Fruit fly (Drosophila melanogaster) whole organism, prepupa: ENCODE results near the gene Fbw5.

ENCODE experiments used
- Blimp-1 ChIP-seq: fragments of 200-800 bp; sonication (Bioruptor generic); optimal IDR thresholded peaks from 3 replicates; lab custom pipeline; 2017; ENCODE audit warnings: missing biosample characterization, missing genetic modification characterization, mild to moderate bottlenecking, moderate library complexity, missing genetic modification reagents
- CG10631 ChIP-seq: fragments of 200-800 bp; sonication (Bioruptor generic); optimal IDR thresholded peaks from 2 replicates; lab custom pipeline; 2016; ENCODE audit warnings: missing biosample characterization, missing genetic modification characterization
- CG11294 ChIP-seq: fragments of 200-800 bp; sonication (Bioruptor generic); IDR thresholded peaks from 2 replicates; pipeline ENCODE4 v1.3.6; 2022; ENCODE audit warnings: missing biosample characterization, missing genetic modification characterization
- CG11762 ChIP-seq: fragments of 200-800 bp; sonication (Bioruptor generic); optimal IDR thresholded peaks from 3 replicates; lab custom pipeline; 2016; ENCODE audit warnings: missing biosample characterization, missing genetic modification characterization; ENCODE audit not compliant: insufficient read depth
- CG11902 ChIP-seq: fragments of 200-800 bp; sonication (Bioruptor generic); optimal IDR thresholded peaks from 3 replicates; lab custom pipeline; 2016; ENCODE audit warnings: missing biosample characterization, missing genetic modification characterization
- CG15336 ChIP-seq: fragments of 200-800 bp; sonication (Bioruptor generic); IDR thresholded peaks from 2 replicates; pipeline ENCODE4 v1.3.6; 2022; ENCODE audit warnings: missing biosample characterization, missing genetic modification characterization
- CG16779 ChIP-seq: fragments of 200-800 bp; sonication (Bioruptor generic); optimal IDR thresholded peaks from 3 replicates; lab custom pipeline; 2017; ENCODE audit warnings: missing biosample characterization, mild to moderate bottlenecking, missing genetic modification characterization
- CG3032 ChIP-seq: fragments of 200-800 bp; optimal IDR thresholded peaks from 2 replicates; lab custom pipeline; 2019; ENCODE audit warnings: missing biosample characterization, mild to moderate bottlenecking, missing genetic modification characterization, moderate library complexity
- CG31627 ChIP-seq: fragments of 200-800 bp; sonication (Bioruptor generic); optimal IDR thresholded peaks from 3 replicates; lab custom pipeline; 2016; ENCODE audit warnings: missing biosample characterization, missing genetic modification characterization
- CG32006 ChIP-seq: fragments of 200-800 bp; sonication (Bioruptor generic); optimal IDR thresholded peaks from 3 replicates; lab custom pipeline; 2017; ENCODE audit warnings: missing biosample characterization, mild to moderate bottlenecking, missing genetic modification characterization
- CG34406 ChIP-seq: fragments of 200-800 bp; sonication (Bioruptor generic); optimal IDR thresholded peaks from 3 replicates; lab custom pipeline; 2016; ENCODE audit warnings: missing biosample characterization, missing genetic modification characterization
- CG4318 ChIP-seq: fragments of 200-800 bp; sonication (Bioruptor generic); optimal IDR thresholded peaks from 3 replicates; lab custom pipeline; 2017; ENCODE audit warnings: missing biosample characterization, mild to moderate bottlenecking, missing genetic modification characterization
- CG6163 ChIP-seq: fragments of 200-800 bp; sonication (Bioruptor generic); IDR thresholded peaks from 3 replicates; pipeline ENCODE4 v1.3.6; 2022; ENCODE audit warnings: missing biosample characterization, missing genetic modification characterization
- CG6276 ChIP-seq: fragments of 200-800 bp; sonication (Bioruptor generic); optimal IDR thresholded peaks from 2 replicates; lab custom pipeline; 2017; ENCODE audit warnings: missing biosample characterization, mild to moderate bottlenecking, missing genetic modification characterization
- CG6792 ChIP-seq: fragments of 200-800 bp; sonication (Bioruptor generic); optimal IDR thresholded peaks from 3 replicates; lab custom pipeline; 2016; ENCODE audit warnings: missing biosample characterization, missing genetic modification characterization
- CG6808 ChIP-seq: fragments of 200-800 bp; sonication (Bioruptor generic); optimal IDR thresholded peaks from 3 replicates; lab custom pipeline; 2017; ENCODE audit warnings: missing biosample characterization, missing genetic modification characterization, mild to moderate bottlenecking, moderate library complexity, missing genetic modification reagents
- CG6854 ChIP-seq: fragments of 200-800 bp; sonication (Bioruptor generic); optimal IDR thresholded peaks from 2 replicates; lab custom pipeline; 2017; ENCODE audit warnings: missing biosample characterization, mild to moderate bottlenecking, missing genetic modification characterization
- CG7368 ChIP-seq: fragments of 200-800 bp; sonication (Bioruptor generic); optimal IDR thresholded peaks from 3 replicates; lab custom pipeline; 2016; ENCODE audit warnings: missing biosample characterization, missing genetic modification characterization
- CG8319 ChIP-seq: fragments of 200-800 bp; sonication (Bioruptor generic); optimal IDR thresholded peaks from 3 replicates; lab custom pipeline; 2016; ENCODE audit warnings: missing biosample characterization, missing genetic modification characterization
- CG8632 ChIP-seq: fragments of 200-800 bp; sonication (Bioruptor generic); optimal IDR thresholded peaks from 3 replicates; lab custom pipeline; 2016; ENCODE audit warnings: missing biosample characterization, missing genetic modification characterization
- Eip75B ChIP-seq: fragments of 200-800 bp; sonication (Bioruptor generic); optimal IDR thresholded peaks from 3 replicates; lab custom pipeline; 2016; ENCODE audit warnings: missing biosample characterization, missing genetic modification characterization
- Eip78C ChIP-seq: fragments of 200-800 bp; sonication (Bioruptor generic); peaks from one replicate; lab custom pipeline; 2016; ENCODE audit warnings: missing biosample characterization, missing genetic modification characterization
- Eip93F ChIP-seq: fragments of 200-800 bp; sonication (Bioruptor generic); optimal IDR thresholded peaks from 2 replicates; lab custom pipeline; 2016; ENCODE audit warnings: missing biosample characterization, mild to moderate bottlenecking, missing genetic modification characterization
- Ets21C ChIP-seq: fragments of 200-800 bp; sonication (Bioruptor generic); optimal IDR thresholded peaks from 3 replicates; lab custom pipeline; 2016; ENCODE audit warnings: missing biosample characterization, missing genetic modification characterization
- Ets96B ChIP-seq: fragments of 200-800 bp; optimal IDR thresholded peaks from 2 replicates; lab custom pipeline; 2019; ENCODE audit warnings: missing biosample characterization, mild to moderate bottlenecking, missing genetic modification characterization, moderate library complexity
- Gug ChIP-seq: fragments of 200-800 bp; sonication (Bioruptor generic); IDR thresholded peaks from 2 replicates; pipeline ENCODE4 v1.3.6; 2022; ENCODE audit warnings: missing biosample characterization, missing genetic modification characterization
- Hr38 ChIP-seq: sonication (Bioruptor generic); optimal IDR thresholded peaks from 2 replicates; lab custom pipeline; 2016; ENCODE audit warnings: missing biosample characterization, missing genetic modification characterization
- Hr39 ChIP-seq: fragments of 200-800 bp; sonication (Bioruptor generic); optimal IDR thresholded peaks from 2 replicates; lab custom pipeline; 2016; ENCODE audit warnings: missing biosample characterization, missing genetic modification characterization
- OdsH ChIP-seq: fragments of 200-800 bp; sonication (Bioruptor generic); optimal IDR thresholded peaks from 3 replicates; lab custom pipeline; 2016; ENCODE audit warnings: missing biosample characterization, missing genetic modification characterization
- Smox ChIP-seq: fragments of 200-800 bp; sonication (Bioruptor generic); optimal IDR thresholded peaks from 3 replicates; lab custom pipeline; 2016; ENCODE audit warnings: missing biosample characterization, missing genetic modification characterization
- Sox102F ChIP-seq: fragments of 200-800 bp; sonication (Bioruptor generic); optimal IDR thresholded peaks from 2 replicates; lab custom pipeline; 2016; ENCODE audit warnings: missing biosample characterization, mild to moderate bottlenecking, missing genetic modification characterization
- Sox15 ChIP-seq: fragments of 200-800 bp; sonication (Bioruptor generic); optimal IDR thresholded peaks from 3 replicates; lab custom pipeline; 2016; ENCODE audit warnings: missing biosample characterization, missing genetic modification characterization
- acj6 ChIP-seq: fragments of 200-800 bp; sonication (Bioruptor generic); optimal IDR thresholded peaks from 3 replicates; lab custom pipeline; 2016; ENCODE audit warnings: missing biosample characterization, missing genetic modification characterization
- dsx ChIP-seq: fragments of 200-800 bp; optimal IDR thresholded peaks from 3 replicates; lab custom pipeline; 2019; ENCODE audit warnings: missing biosample characterization, mild to moderate bottlenecking, missing genetic modification characterization, moderate library complexity; ENCODE audit not compliant: poor library complexity, severe bottlenecking
- eg ChIP-seq: fragments of 200-800 bp; sonication (Bioruptor generic); IDR thresholded peaks from 3 replicates; pipeline ENCODE4 v1.3.6; 2022; ENCODE audit warnings: missing biosample characterization, missing genetic modification characterization
- esn ChIP-seq: fragments of 200-800 bp; sonication (Bioruptor generic); optimal IDR thresholded peaks from 2 replicates; lab custom pipeline; 2016; ENCODE audit warnings: missing biosample characterization, mild to moderate bottlenecking, missing genetic modification characterization, moderate library complexity
- fd59A ChIP-seq: fragments of 200-800 bp; sonication (Bioruptor generic); optimal IDR thresholded peaks from 2 replicates; lab custom pipeline; 2017; ENCODE audit warnings: missing biosample characterization, mild to moderate bottlenecking, missing genetic modification characterization, missing genetic modification reagents
- fd85E ChIP-seq: fragments of 200-800 bp; sonication (Bioruptor generic); optimal IDR thresholded peaks from 3 replicates; lab custom pipeline; 2016; ENCODE audit warnings: missing biosample characterization, missing genetic modification characterization
- lz ChIP-seq: fragments of 200-800 bp; sonication (Bioruptor generic); optimal IDR thresholded peaks from 3 replicates; lab custom pipeline; 2016; ENCODE audit warnings: missing biosample characterization, missing genetic modification characterization
- net ChIP-seq: fragments of 200-800 bp; sonication (Bioruptor generic); optimal IDR thresholded peaks from 3 replicates; lab custom pipeline; 2016; ENCODE audit warnings: missing biosample characterization, missing genetic modification characterization
- spab ChIP-seq: fragments of 200-800 bp; sonication (Bioruptor generic); optimal IDR thresholded peaks from 2 replicates; lab custom pipeline; 2017; ENCODE audit warnings: missing biosample characterization, mild to moderate bottlenecking, missing genetic modification characterization, missing genetic modification reagents
- svp ChIP-seq: fragments of 200-800 bp; sonication (Bioruptor generic); peaks from one replicate; lab custom pipeline; 2016; ENCODE audit warnings: missing biosample characterization, missing genetic modification characterization
- vri ChIP-seq: fragments of 200-800 bp; sonication (Bioruptor generic); optimal IDR thresholded peaks from 3 replicates; lab custom pipeline; 2016; ENCODE audit warnings: missing biosample characterization, mild to moderate bottlenecking, missing genetic modification characterization

The Fbw5 gene

DNA sequence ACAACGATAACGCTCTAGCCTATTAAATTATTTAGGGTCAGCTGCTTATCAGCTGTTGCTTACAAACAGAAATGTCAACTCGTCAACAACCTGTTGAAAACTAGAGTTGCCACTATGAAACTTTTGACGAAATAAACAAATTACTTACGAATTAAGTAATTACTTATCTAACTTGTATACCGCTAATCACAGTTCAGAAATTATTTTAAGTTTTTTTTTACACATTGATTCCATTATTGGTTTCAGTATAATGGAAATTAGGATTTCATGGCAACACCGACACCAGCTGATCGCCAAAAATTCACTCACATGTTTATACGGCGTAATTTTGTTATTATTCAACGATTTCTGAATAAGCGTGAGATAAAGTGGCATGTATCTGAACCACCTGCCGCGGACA is 27.9 kb downstream of the Fbw5 start, which contains the start of the genes CG9117 and CG31643 (continued):
- no peak for TF ChIP-seq Hr38 (GFP tag; lab: Kevin White, UChicago)
- no peak for TF ChIP-seq Smox (GFP tag; lab: Kevin White, UChicago)
- TF ChIP-seq CG15336 (GFP tag; lab: Robert Waterston, UW), result peak; percentile 62
- TF ChIP-seq Blimp-1, result no peak
- TF ChIP-seq CG7368, result no peak
- TF ChIP-seq net (GFP tag; lab: Kevin White, UChicago), result peak; percentile 40
- no peak for TF ChIP-seq vri (GFP tag; lab: Kevin White, UChicago)
- TF ChIP-seq lz (GFP tag; lab: Kevin White, UChicago), result peak; percentile 65
- no peak for TF ChIP-seq CG32006 (GFP tag; lab: Kevin White, UChicago)
- peak; percentile 79 for TF ChIP-seq esn (GFP tag; lab: Kevin White, UChicago)
- TF ChIP-seq svp (GFP tag; lab: Kevin White, UChicago), result peak; percentile 95
- no peak for TF ChIP-seq OdsH (GFP tag; lab: Kevin White, UChicago)
- peak; percentile 18 for TF ChIP-seq CG11762 (GFP tag; lab: Kevin White, UChicago)
- peak; percentile 55 for TF ChIP-seq CG34406 (GFP tag; lab: Kevin White, UChicago)
- peak; percentile 46 for TF ChIP-seq CG3032 (tag; lab: Kevin White, UChicago)
- no peak for TF ChIP-seq CG16779 (tag; lab: Kevin White, UChicago)
- peak; percentile 26 for TF ChIP-seq Sox15 (GFP tag; lab: Kevin White, UChicago)
- no peak for TF ChIP-seq CG11294 (GFP tag; lab: Robert Waterston, UW)
- TF ChIP-seq CG6163 (GFP tag; lab: Robert Waterston, UW), result no peak
- peak; percentile 73 for TF ChIP-seq CG31627 (GFP tag; lab: Kevin White, UChicago)
- TF ChIP-seq CG4318 (GFP tag; lab: Kevin White, UChicago), result no peak
- peak; percentile 51 for TF ChIP-seq CG6792 (GFP tag; lab: Kevin White, UChicago)
- TF ChIP-seq Ets21C (GFP tag; lab: Kevin White, UChicago), result no peak

DNA sequence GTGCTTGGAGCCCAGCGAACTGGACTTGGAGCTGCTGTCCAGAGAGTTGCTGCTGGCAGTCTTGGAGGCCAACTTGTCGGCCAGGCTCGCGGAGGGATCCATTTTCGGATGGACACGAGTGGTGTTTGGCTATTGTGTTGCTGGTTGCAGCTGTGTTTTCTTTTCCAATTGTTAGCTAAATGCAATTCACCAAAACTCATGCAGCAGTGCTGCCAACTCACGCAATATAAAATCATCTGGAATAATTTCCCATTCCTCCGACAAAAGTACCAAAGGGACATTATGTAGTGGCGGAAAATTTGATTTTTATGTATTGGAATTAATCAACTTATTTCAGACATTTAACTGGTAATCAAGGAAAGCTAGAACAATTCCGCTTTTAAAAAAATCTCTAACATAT is 29.0 kb downstream of the Fbw5 start, which contains the start of gene mtm:
Gene mtm, minus strand, starts transcription at position 306 of the 400 bp plus-strand sequence.
- TF ChIP-seq Eip78C (peak; percentile 69), fd85E (GFP tag; lab: Kevin White, UChicago) (no peak), CG6808 (GFP tag; lab: Kevin White, UChicago) (peak; percentile 66)

DNA sequence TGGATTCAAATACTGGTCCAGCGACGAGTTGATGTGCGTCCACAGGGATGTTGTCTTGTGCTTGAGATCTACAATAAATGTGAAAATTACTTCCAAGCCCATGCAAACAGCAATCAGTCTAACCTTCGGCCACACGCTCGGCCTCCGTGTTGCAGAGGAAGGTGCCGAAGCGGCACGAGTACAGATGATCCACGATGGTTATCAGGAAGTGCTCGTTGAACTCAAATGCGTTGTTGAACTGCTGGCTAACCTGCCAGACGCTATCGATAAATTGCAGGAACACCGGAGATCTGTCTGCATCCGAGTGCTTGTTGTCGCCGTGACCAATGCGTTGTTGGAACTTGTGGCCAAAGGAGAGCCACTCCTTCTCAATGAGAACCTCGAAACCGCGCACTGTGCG is 30.6 kb downstream of the Fbw5 start:
- TF ChIP-seq fd59A (GFP tag; lab: Kevin White, UChicago) (no peak), svp (GFP tag; lab: Kevin White, UChicago) (peak; percentile 91)
- TF ChIP-seq, all 60 proteins: peak for 1

DNA sequence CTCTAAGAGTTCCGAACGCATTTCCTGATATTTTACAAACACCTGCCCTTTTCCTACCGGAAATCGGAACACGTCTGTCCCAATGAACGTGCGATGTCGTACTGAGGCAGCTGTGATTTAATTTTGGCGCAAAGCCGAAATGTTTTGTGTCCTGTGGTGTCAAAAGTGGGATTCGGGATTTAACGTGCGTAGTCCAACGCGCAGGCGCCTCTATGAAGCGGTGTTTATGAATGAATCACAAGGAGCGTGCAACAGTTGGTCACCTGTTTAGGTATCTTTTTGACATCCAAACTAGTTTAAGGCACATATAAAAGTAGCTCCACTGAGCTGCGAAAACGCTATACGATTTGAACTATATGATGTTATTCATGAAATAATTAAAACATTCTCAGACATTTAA is 31.4 kb downstream of the Fbw5 start, which contains the start of gene CG9109:
Gene CG9109, minus strand, starts transcription at position 80 of the 400 bp plus-strand sequence.
- TF ChIP-seq CG32006 (GFP tag; lab: Kevin White, UChicago) (no peak), Eip75B (GFP tag; lab: Kevin White, UChicago) (no peak), Sox15 (GFP tag; lab: Kevin White, UChicago) (no peak), CG6854 (no peak), eg (GFP tag; lab: Robert Waterston, UW) (no peak), dsx (no peak), Sox102F (no peak)
- TF ChIP-seq, all 60 proteins: peak for 0

DNA sequence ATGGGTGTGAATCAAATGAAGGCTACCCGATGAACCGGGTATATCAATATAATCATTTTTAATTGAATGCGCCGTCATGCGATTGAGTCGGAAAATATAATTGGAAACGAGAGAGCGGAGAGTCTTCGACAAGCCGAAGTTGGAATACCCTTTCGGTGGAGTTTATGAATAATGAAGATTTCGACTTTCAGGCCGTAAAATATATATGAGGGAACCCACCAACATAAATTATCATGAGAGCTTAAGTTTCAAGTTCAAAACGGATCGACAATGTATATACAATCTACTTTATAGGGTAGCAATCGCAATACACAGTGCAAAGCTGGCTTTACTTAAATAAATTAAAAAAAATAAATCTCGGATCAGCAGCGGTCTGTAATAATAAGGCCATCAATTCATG is 33.9 kb downstream of the Fbw5 start:
- TF ChIP-seq Hr39 (peak; percentile 45), CG10631 (no peak), CG6163 (GFP tag; lab: Robert Waterston, UW) (peak; percentile 73), spab (peak; percentile 49), Sox15 (GFP tag; lab: Kevin White, UChicago) (no peak), CG6276 (no peak), Blimp-1 (no peak), CG8319 (no peak), vri (GFP tag; lab: Kevin White, UChicago) (no peak), acj6 (GFP tag; lab: Kevin White, UChicago) (peak; percentile 12), CG8632 (GFP tag; lab: Kevin White, UChicago) (peak; percentile 12), OdsH (GFP tag; lab: Kevin White, UChicago) (no peak), CG11902 (peak; percentile 8), Ets96B (peak; percentile 59), Eip75B (GFP tag; lab: Kevin White, UChicago) (peak; percentile 48), Smox (GFP tag; lab: Kevin White, UChicago) (no peak), CG7368 (no peak), Eip93F (GFP tag; lab: Kevin White, UChicago) (no peak), fd85E (GFP tag; lab: Kevin White, UChicago) (no peak), dsx (no peak), Gug (GFP tag; lab: Robert Waterston, UW) (peak; percentile 13; the same call in 1 of the 2 replicates)
